Fruit fly (Drosophila melanogaster): Measurements from ENCODE around the gene tgy.

tgy gene

DNA sequence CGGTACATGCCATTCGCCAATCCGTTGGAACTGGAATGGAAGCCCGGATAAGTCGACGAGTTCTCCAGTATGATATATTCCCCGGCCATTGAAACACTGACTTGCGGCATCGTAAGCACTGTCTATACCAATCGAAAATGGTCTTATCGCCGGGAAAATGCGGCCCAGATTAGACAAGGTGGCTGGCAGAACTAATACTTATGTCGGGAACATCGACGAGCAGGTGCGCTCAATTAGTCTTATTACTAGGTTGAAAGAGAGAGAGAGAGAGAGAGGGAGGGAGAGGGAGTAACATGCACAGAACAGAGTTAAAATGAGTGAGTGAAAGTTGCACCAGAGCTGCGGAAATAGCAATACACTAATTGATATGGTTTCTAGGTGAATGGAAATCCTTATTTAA, at the start of gene tgy:
tgy (minus strand) TSS at position 101 of the 400 bp plus-strand sequence.
- no peak for TF ChIP-seq pad (GFP tag; optimal IDR thresholded peaks at IDR 0.05)
- no peak for TF ChIP-seq CG12768 (GFP tag; optimal IDR thresholded peaks at IDR 0.05)
- TF ChIP-seq bab1 (GFP tag; optimal IDR thresholded peaks at IDR 0.05), result no peak
- no peak for TF ChIP-seq CG7101 (tag; optimal IDR thresholded peaks at IDR 0.05)
- no peak for TF ChIP-seq CG1620 (GFP tag; optimal IDR thresholded peaks at IDR 0.05)
- TF ChIP-seq Crg-1 (GFP tag; optimal IDR thresholded peaks at IDR 0.05), result no peak
- no peak for TF ChIP-seq cnc (optimal IDR thresholded peaks at IDR 0.05)

dm6 chrX:19174850-19175571, 47.9 kb upstream of the tgy start, which contains the start of gene CG33939:
TSS of gene CG33939 (minus strand) at chrX:19174900.
- TF ChIP-seq tj (GFP tag; optimal IDR thresholded peaks at IDR 0.05) (no peak), toe (GFP tag; optimal IDR thresholded peaks at IDR 0.05) (no peak), Crg-1 (GFP tag; optimal IDR thresholded peaks at IDR 0.05) (no peak), CG12768 (GFP tag; optimal IDR thresholded peaks at IDR 0.05) (no peak), CG33017 (tag; optimal IDR thresholded peaks at IDR 0.05) (no peak), pad (GFP tag; optimal IDR thresholded peaks at IDR 0.05) (no peak), bab1 (GFP tag; optimal IDR thresholded peaks at IDR 0.05) (no peak), CG5204 (GFP tag; optimal IDR thresholded peaks at IDR 0.05) (no peak), CG7045 (GFP tag; optimal IDR thresholded peaks at IDR 0.05) (no peak), kay (GFP tag; ENCODE audit: borderline replicate concordance) (no peak), Clk (GFP tag; optimal IDR thresholded peaks at IDR 0.05) (no peak), cic (GFP tag; optimal IDR thresholded peaks at IDR 0.05) (no peak), CG14711 (tag; optimal IDR thresholded peaks at IDR 0.05) (no peak), CG11617 (GFP tag; optimal IDR thresholded peaks at IDR 0.05) (no peak), ovo (GFP tag; optimal IDR thresholded peaks at IDR 0.05) (no peak), Mnt (GFP tag; optimal IDR thresholded peaks at IDR 0.05) (no peak), cnc (optimal IDR thresholded peaks at IDR 0.05) (no peak)

DNA sequence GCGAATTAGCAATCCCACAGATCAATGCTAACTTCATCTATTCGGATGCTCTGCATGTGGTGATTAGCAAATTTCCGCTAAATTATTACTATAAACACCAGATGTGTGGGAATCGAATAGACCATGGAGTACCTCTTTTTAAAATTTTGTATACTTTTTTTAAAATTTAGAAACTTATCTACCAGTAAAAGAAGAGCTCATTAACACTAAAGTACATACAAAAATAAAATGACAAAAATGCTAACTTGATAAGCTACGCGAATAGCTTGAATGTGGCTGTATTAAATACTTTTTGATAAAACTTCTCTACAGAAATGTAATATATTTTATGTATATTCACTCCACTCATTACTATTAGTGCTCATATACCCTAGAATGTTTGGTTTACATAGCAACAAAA, 47.0 kb upstream of the tgy start:
- TF ChIP-seq Mnt (GFP tag; optimal IDR thresholded peaks at IDR 0.05) (no peak), cnc (optimal IDR thresholded peaks at IDR 0.05) (no peak), CG33017 (tag; optimal IDR thresholded peaks at IDR 0.05) (no peak), kay (GFP tag; ENCODE audit: borderline replicate concordance) (no peak), toe (GFP tag; optimal IDR thresholded peaks at IDR 0.05) (no peak), bab1 (GFP tag; optimal IDR thresholded peaks at IDR 0.05) (no peak), tj (GFP tag; optimal IDR thresholded peaks at IDR 0.05) (no peak), CG1620 (GFP tag; optimal IDR thresholded peaks at IDR 0.05) (no peak), pad (GFP tag; optimal IDR thresholded peaks at IDR 0.05) (no peak), CG5204 (GFP tag; optimal IDR thresholded peaks at IDR 0.05) (no peak), ovo (GFP tag; optimal IDR thresholded peaks at IDR 0.05) (no peak), Crg-1 (GFP tag; optimal IDR thresholded peaks at IDR 0.05) (no peak), cic (GFP tag; optimal IDR thresholded peaks at IDR 0.05) (no peak), Hr96 (GFP tag; optimal IDR thresholded peaks at IDR 0.05) (no peak), CG14711 (tag; optimal IDR thresholded peaks at IDR 0.05) (no peak), CG11617 (GFP tag; optimal IDR thresholded peaks at IDR 0.05) (no peak), Clk (GFP tag; optimal IDR thresholded peaks at IDR 0.05) (no peak), CG12768 (GFP tag; optimal IDR thresholded peaks at IDR 0.05) (no peak), CG7045 (GFP tag; optimal IDR thresholded peaks at IDR 0.05) (no peak)

DNA sequence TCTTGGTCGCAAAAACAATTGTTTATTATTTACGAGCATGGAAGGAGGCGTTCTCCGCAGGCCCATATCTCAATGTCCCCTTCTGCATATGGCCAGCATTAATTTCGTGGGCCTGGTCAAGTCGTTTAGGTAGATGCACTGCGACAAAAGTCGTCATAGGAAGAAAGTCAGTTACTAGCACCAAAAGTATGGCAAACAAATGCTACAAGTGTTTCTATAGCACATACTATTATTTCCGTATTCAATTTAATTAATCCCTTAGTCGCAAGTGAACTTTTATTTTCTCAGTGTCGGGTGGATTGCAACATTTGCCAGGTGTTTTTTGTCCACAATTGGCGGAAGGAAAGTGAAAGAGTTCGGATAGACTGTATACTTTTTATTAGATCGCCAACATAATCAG, 45.8 kb upstream of the tgy start:
- no peak for TF ChIP-seq CG14711 (tag; optimal IDR thresholded peaks at IDR 0.05)
- TF ChIP-seq cnc (optimal IDR thresholded peaks at IDR 0.05), result no peak
- no peak for TF ChIP-seq CG5204 (GFP tag; optimal IDR thresholded peaks at IDR 0.05)
- TF ChIP-seq CG7101 (tag; optimal IDR thresholded peaks at IDR 0.05), result no peak
- no peak for TF ChIP-seq pad (GFP tag; optimal IDR thresholded peaks at IDR 0.05)
- no peak for TF ChIP-seq CG12768 (GFP tag; optimal IDR thresholded peaks at IDR 0.05)
- TF ChIP-seq CG1620 (GFP tag; optimal IDR thresholded peaks at IDR 0.05), result no peak

dm6 chrX:19171926-19172325, 44.8 kb upstream of the tgy start:
- no peak for TF ChIP-seq pad (GFP tag; optimal IDR thresholded peaks at IDR 0.05)
- TF ChIP-seq cic (GFP tag; optimal IDR thresholded peaks at IDR 0.05), result no peak
- no peak for TF ChIP-seq Mnt (GFP tag; optimal IDR thresholded peaks at IDR 0.05)
- TF ChIP-seq bab1 (GFP tag; optimal IDR thresholded peaks at IDR 0.05), result no peak

DNA sequence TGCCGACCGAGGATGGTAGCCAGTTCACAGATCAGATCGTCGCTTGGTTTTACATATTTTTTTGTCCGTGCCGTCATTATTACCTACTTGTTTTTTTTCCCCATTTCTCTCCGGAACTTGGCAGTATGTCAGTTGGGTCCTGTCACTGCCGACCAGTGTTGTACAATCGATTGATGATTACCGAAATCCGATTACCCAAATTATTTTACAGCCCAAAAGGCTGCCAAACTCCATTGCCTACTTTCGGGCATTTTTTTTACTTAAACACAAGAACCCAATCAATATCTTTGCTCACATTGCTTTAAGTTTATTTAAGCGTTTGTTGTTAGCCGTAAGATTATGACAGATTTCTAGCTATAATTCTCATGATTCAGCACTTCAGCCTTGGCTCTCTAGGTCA, 43.7 kb upstream of the tgy start, which contains the start of gene Inx5:
Inx5 (minus strand) TSS at position 93 of the 400 bp plus-strand sequence.
- TF ChIP-seq CG33017 (tag; optimal IDR thresholded peaks at IDR 0.05) (no peak), Mnt (GFP tag; optimal IDR thresholded peaks at IDR 0.05) (no peak), CG11617 (GFP tag; optimal IDR thresholded peaks at IDR 0.05) (no peak), toe (GFP tag; optimal IDR thresholded peaks at IDR 0.05) (no peak), CG7101 (tag; optimal IDR thresholded peaks at IDR 0.05) (no peak), CG7045 (GFP tag; optimal IDR thresholded peaks at IDR 0.05) (no peak), pad (GFP tag; optimal IDR thresholded peaks at IDR 0.05) (no peak), Hr96 (GFP tag; optimal IDR thresholded peaks at IDR 0.05) (no peak), CG14711 (tag; optimal IDR thresholded peaks at IDR 0.05) (no peak), CG12768 (GFP tag; optimal IDR thresholded peaks at IDR 0.05) (no peak), Crg-1 (GFP tag; optimal IDR thresholded peaks at IDR 0.05) (no peak), tj (GFP tag; optimal IDR thresholded peaks at IDR 0.05) (no peak), CG1620 (GFP tag; optimal IDR thresholded peaks at IDR 0.05) (no peak), ovo (GFP tag; optimal IDR thresholded peaks at IDR 0.05) (no peak), kay (GFP tag; ENCODE audit: borderline replicate concordance) (no peak), bab1 (GFP tag; optimal IDR thresholded peaks at IDR 0.05) (no peak), cnc (optimal IDR thresholded peaks at IDR 0.05) (no peak)

All from whole organism, adult.